Worm (Caenorhabditis elegans): ENCODE results near the gene srx-137.

DNA sequence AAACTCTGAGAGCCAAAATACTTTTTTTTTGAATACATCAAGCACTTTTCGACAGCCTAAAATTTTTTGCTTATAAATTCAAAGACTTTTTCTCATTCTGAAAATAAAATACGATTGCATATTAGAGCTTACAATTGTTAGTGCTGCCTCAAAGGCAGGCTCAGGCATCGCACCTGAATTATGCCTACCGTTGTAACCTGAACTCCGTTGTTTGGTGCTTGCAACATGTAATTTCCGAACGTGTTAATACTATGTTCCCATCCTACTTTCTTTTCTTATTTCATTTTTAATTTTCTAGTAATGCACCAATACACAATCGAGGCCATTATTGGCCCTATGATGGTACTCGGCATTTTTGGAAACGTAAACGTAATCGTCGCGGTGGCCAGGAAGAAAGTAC, 24.8 kb downstream of the srx-137 start, which contains the start of gene srsx-19:
- TF ChIP-seq mab-5 (tag; optimal IDR thresholded peaks at IDR 0.05) (no peak), ceh-83 (GFP tag; optimal IDR thresholded peaks at IDR 0.05) (no peak), nhr-28 (tag; optimal IDR thresholded peaks at IDR 0.05) (no peak), unc-62 (GFP tag; optimal IDR thresholded peaks at IDR 0.05) (no peak)

All from whole organism, mixed stage, embryonic.